Fruit fly (Drosophila melanogaster): Measurements from ENCODE around the gene Tbc1d15-17.

Tbc1d15-17 gene

dm6 chr2L:224599-225385 lies 17.8 kb downstream of the Tbc1d15-17 start (continued):
- TF ChIP-seq CG14965 (GFP tag; optimal IDR thresholded peaks at IDR 0.05; ENCODE audit: borderline replicate concordance) (no peak), CG10366 (GFP tag; IDR thresholded peaks at IDR 0.05) (peak; percentile 75), CG34224 (GFP tag; IDR thresholded peaks at IDR 0.05; ENCODE audit: partially characterized antibody) (0 out of 3 replicates have a peak, but pooled peaks have one; percentile 4), wek (GFP tag; optimal IDR thresholded peaks at IDR 0.05) (peak; percentile 12), H2.0 (GFP tag; IDR thresholded peaks at IDR 0.05) (peak; percentile 34; the same call in 1 of the 2 replicates), dmrt99B (tag; optimal IDR thresholded peaks at IDR 0.05) (no peak), Meics (GFP tag; optimal IDR thresholded peaks at IDR 0.05) (peak; percentile 74), lov (optimal IDR thresholded peaks at IDR 0.05) (no peak), lov (GFP tag; IDR thresholded peaks at IDR 0.05) (no peak), Abd-B (GFP tag; optimal IDR thresholded peaks at IDR 0.05) (no peak), CG4854 (GFP tag; optimal IDR thresholded peaks at IDR 0.05) (peak; percentile 27), CG2202 (tag; optimal IDR thresholded peaks at IDR 0.05) (peak; percentile 36), CG18599 (GFP tag; optimal IDR thresholded peaks at IDR 0.05) (peak; percentile 79), CG9797 (GFP tag; optimal IDR thresholded peaks at IDR 0.05) (no peak), ken (GFP tag; IDR thresholded peaks at IDR 0.05) (peak; percentile 58; the same call in 1 of the 3 replicates), al (GFP tag; IDR thresholded peaks at IDR 0.05) (no peak), CG15601 (tag; optimal IDR thresholded peaks at IDR 0.05) (peak; percentile 14), Mad (GFP tag; optimal IDR thresholded peaks at IDR 0.05) (peak; percentile 64), sisA (GFP tag; IDR thresholded peaks at IDR 0.05) (peak; percentile 60), TFAM (GFP tag; optimal IDR thresholded peaks at IDR 0.05) (peak; percentile 10), wdn (GFP tag; IDR thresholded peaks at IDR 0.05) (peak; percentile 52; the same call in 1 of the 2 replicates), cg (GFP tag; optimal IDR thresholded peaks at IDR 0.05) (no peak), otp (GFP tag; IDR thresholded peaks at IDR 0.05) (peak; percentile 60; the same call in 2 of the 3 replicates), pfk (GFP tag; optimal IDR thresholded peaks at IDR 0.05) (no peak), lbe (GFP tag; optimal IDR thresholded peaks at IDR 0.05) (peak; percentile 64), fd64A (GFP tag; optimal IDR thresholded peaks at IDR 0.05) (no peak), CG11247 (GFP tag; IDR thresholded peaks at IDR 0.05) (peak; percentile 37; the same call in 1 of the 2 replicates), Ravus (GFP tag; IDR thresholded peaks at IDR 0.05) (no peak), tap (tag; optimal IDR thresholded peaks at IDR 0.05) (peak; percentile 55), vnd (GFP tag; IDR thresholded peaks at IDR 0.05; ENCODE audit: partially characterized antibody) (no peak), ERR (GFP tag; optimal IDR thresholded peaks at IDR 0.05) (no peak), bab2 (GFP tag; optimal IDR thresholded peaks at IDR 0.05) (peak; percentile 32), CG10267 (tag; optimal IDR thresholded peaks at IDR 0.05) (peak; percentile 36), CG9437 (GFP tag; optimal IDR thresholded peaks at IDR 0.05) (peak; percentile 14), jing (GFP tag; optimal IDR thresholded peaks at IDR 0.05) (peak; percentile 32), Dip3 (GFP tag; optimal IDR thresholded peaks at IDR 0.05) (peak; percentile 59), da (GFP tag; optimal IDR thresholded peaks at IDR 0.05) (peak; percentile 16), CG2199 (GFP tag; IDR thresholded peaks at IDR 0.05) (peak; percentile 56; the same call in 1 of the 3 replicates), Spps (tag; optimal IDR thresholded peaks at IDR 0.05) (no peak), hbn (GFP tag; IDR thresholded peaks at IDR 0.05; ENCODE audit: partially characterized antibody) (no peak), slp2 (GFP tag; optimal IDR thresholded peaks at IDR 0.05) (peak; percentile 8), CG10462 (GFP tag; optimal IDR thresholded peaks at IDR 0.05) (peak; percentile 22), eve (GFP tag; optimal IDR thresholded peaks at IDR 0.05) (no peak), hkb (optimal IDR thresholded peaks at IDR 0.05) (no peak), hkb (GFP tag; IDR thresholded peaks at IDR 0.05) (peak; percentile 19; the same call in 1 of the 2 replicates), dimm (GFP tag; IDR thresholded peaks at IDR 0.05) (no peak), CG1024 (GFP tag; IDR thresholded peaks at IDR 0.05) (peak; percentile 8; the same call in 1 of the 2 replicates), CG30020 (tag; optimal IDR thresholded peaks at IDR 0.05) (no peak), CG7372 (GFP tag; IDR thresholded peaks at IDR 0.05) (0 out of 2 replicates have a peak, but pooled peaks have one; percentile 19)
